Worm (Caenorhabditis elegans): ENCODE measurements around the gene C06B3.6.

DNA sequence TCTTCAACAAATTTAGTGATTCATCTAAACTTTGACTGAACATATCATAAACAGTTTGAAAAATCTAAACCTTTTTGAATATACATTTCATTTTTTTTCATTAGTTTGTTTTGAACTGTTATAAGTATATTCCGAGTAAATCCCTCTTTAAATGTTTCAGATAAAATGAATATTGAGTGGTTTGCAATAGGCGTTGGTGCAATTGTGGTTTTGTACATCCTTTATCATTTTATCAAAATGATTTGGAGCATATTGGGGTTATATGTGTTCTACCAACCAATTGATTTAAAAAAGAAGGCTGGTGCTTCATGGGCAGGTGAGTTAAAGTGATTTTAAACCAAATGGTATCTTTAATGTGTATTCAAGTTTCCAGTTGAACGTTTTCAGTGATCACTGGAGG lies 4.3 kb downstream of the C06B3.6 start, which contains the start of gene stdh-3:
- TF ChIP-seq nfya-1 (tag; optimal IDR thresholded peaks at IDR 0.05; ENCODE audit: insufficient read depth) (no peak), ceh-82 (tag; optimal IDR thresholded peaks at IDR 0.05) (no peak), zag-1 (tag; optimal IDR thresholded peaks at IDR 0.05) (no peak), unc-39 (tag; optimal IDR thresholded peaks at IDR 0.05) (no peak), fkh-10 (GFP tag; optimal IDR thresholded peaks at IDR 0.05) (no peak), elt-1 (tag; optimal IDR thresholded peaks at IDR 0.05) (no peak), elt-3 (tag; optimal IDR thresholded peaks at IDR 0.05) (no peak), nhr-76 (tag; optimal IDR thresholded peaks at IDR 0.05) (no peak)
